Worm (Caenorhabditis elegans) whole organism, L2 larva: ENCODE data around the gene arle-14.

Source experiments
- C34F6.9 ChIP-seq: fragments of 150-350 bp; optimal IDR thresholded peaks from 2 replicates; lab custom pipeline; 2014; ENCODE audit warnings: missing biosample characterization, missing genetic modification characterization
- F13H6.1 ChIP-seq: sonication (generic microtip); optimal IDR thresholded peaks from 2 replicates; lab custom pipeline; 2016; ENCODE audit warnings: missing genetic modification characterization, missing compliant biosample characterization
- R02D3.7 ChIP-seq: fragments of 150-350 bp; optimal IDR thresholded peaks from 2 replicates; lab custom pipeline; 2014; ENCODE audit warnings: missing biosample characterization, missing genetic modification characterization
- Y55F3AM.14 ChIP-seq: fragments of 200-800 bp; sonication (Bioruptor generic); optimal IDR thresholded peaks from 2 replicates; lab custom pipeline; 2018; ENCODE audit warnings: mild to moderate bottlenecking, missing genetic modification characterization, missing compliant biosample characterization
- ZK546.5 ChIP-seq: sonication (generic microtip); optimal IDR thresholded peaks from 2 replicates; lab custom pipeline; 2017; ENCODE audit warnings: missing biosample characterization, missing genetic modification characterization
- alr-1 ChIP-seq: fragments of 150-350 bp; optimal IDR thresholded peaks from 2 replicates; lab custom pipeline; 2014; ENCODE audit warnings: missing biosample characterization, missing genetic modification characterization
- aly-2 ChIP-seq: fragments of 150-350 bp; optimal IDR thresholded peaks from 2 replicates; lab custom pipeline; 2014; ENCODE audit warnings: missing biosample characterization, missing genetic modification characterization
- ama-1 ChIP-seq: fragments of 150-350 bp; optimal IDR thresholded peaks from 2 replicates; lab custom pipeline; 2018; ENCODE audit warnings: inconsistent platforms
- blmp-1 ChIP-seq: sonication (generic microtip); optimal IDR thresholded peaks from 2 replicates; lab custom pipeline; 2017; ENCODE audit warnings: missing genetic modification characterization, mild to moderate bottlenecking, missing compliant biosample characterization, antibody characterized with exemption, moderate library complexity; ENCODE audit not compliant: insufficient read depth
- ceh-16 ChIP-seq: fragments of 150-350 bp; optimal IDR thresholded peaks from 2 replicates; lab custom pipeline; 2014; ENCODE audit warnings: missing biosample characterization, missing genetic modification characterization
- ceh-82 ChIP-seq: fragments of 150-350 bp; optimal IDR thresholded peaks from 2 replicates; lab custom pipeline; 2014; ENCODE audit warnings: missing biosample characterization, missing genetic modification characterization
- crh-2 ChIP-seq: sonication (generic microtip); optimal IDR thresholded peaks from 2 replicates; lab custom pipeline; 2017; ENCODE audit warnings: missing biosample characterization, missing genetic modification characterization
- dmd-4 ChIP-seq: sonication (generic microtip); optimal IDR thresholded peaks from 2 replicates; lab custom pipeline; 2017; ENCODE audit warnings: missing biosample characterization, missing genetic modification characterization
- egl-27 ChIP-seq: sonication (generic microtip); optimal IDR thresholded peaks from 3 replicates; lab custom pipeline; 2017; ENCODE audit warnings: missing biosample characterization, missing genetic modification reagents, missing genetic modification characterization
- fos-1 ChIP-seq: fragments of 150-350 bp; optimal IDR thresholded peaks from 2 replicates; lab custom pipeline; 2014; ENCODE audit warnings: missing biosample characterization, missing genetic modification characterization
- gmeb-1 ChIP-seq: fragments of 150-350 bp; optimal IDR thresholded peaks from 2 replicates; lab custom pipeline; 2014; ENCODE audit warnings: missing biosample characterization, missing genetic modification characterization
- lin-11 ChIP-seq: fragments of 150-350 bp; sonication (generic microtip); optimal IDR thresholded peaks from 2 replicates; lab custom pipeline; 2014; ENCODE audit warnings: missing biosample characterization, missing genetic modification characterization, inconsistent platforms, mixed read lengths
- lin-39 ChIP-seq: fragments of 150-350 bp; optimal IDR thresholded peaks from 2 replicates; lab custom pipeline; 2014; ENCODE audit warnings: missing biosample characterization, missing genetic modification reagents, missing genetic modification characterization
- lsy-2 ChIP-seq, 2 experiments: fragments of 150-350 bp in 1 of 2; sonication (generic microtip) in 1 of 2; optimal IDR thresholded peaks; 2 replicates each; lab custom pipeline; 2014 to 2017; ENCODE audit warnings: missing biosample characterization in 2 of 2, missing genetic modification characterization in 2 of 2
- mab-5 ChIP-seq: fragments of 150-350 bp; optimal IDR thresholded peaks from 2 replicates; lab custom pipeline; 2014; ENCODE audit warnings: missing biosample characterization, missing genetic modification characterization
- mdl-1 ChIP-seq, 2 experiments: fragments of 150-350 bp in 1 of 2; sonication (generic microtip) in 1 of 2; optimal IDR thresholded peaks; 2 replicates each; lab custom pipeline; 2017; ENCODE audit warnings: missing biosample characterization in 2 of 2, missing genetic modification characterization in 2 of 2
- nhr-10 ChIP-seq: sonication (generic microtip); optimal IDR thresholded peaks from 2 replicates; lab custom pipeline; 2017; ENCODE audit warnings: missing biosample characterization, missing genetic modification characterization
- nhr-11 ChIP-seq: fragments of 150-350 bp; optimal IDR thresholded peaks from 2 replicates; lab custom pipeline; 2014; ENCODE audit warnings: missing biosample characterization, missing genetic modification characterization
- nhr-129 ChIP-seq: fragments of 150-350 bp; optimal IDR thresholded peaks from 2 replicates; lab custom pipeline; 2014; ENCODE audit warnings: missing biosample characterization, missing genetic modification characterization
- nhr-21 ChIP-seq: fragments of 150-350 bp; optimal IDR thresholded peaks from 2 replicates; lab custom pipeline; 2014; ENCODE audit warnings: missing biosample characterization, missing genetic modification characterization
- nhr-23 ChIP-seq: fragments of 150-350 bp; optimal IDR thresholded peaks from 2 replicates; lab custom pipeline; 2014; ENCODE audit warnings: missing biosample characterization, missing genetic modification reagents, missing genetic modification characterization
- nhr-237 ChIP-seq: fragments of 150-350 bp; optimal IDR thresholded peaks from 2 replicates; lab custom pipeline; 2014; ENCODE audit warnings: missing biosample characterization, missing genetic modification characterization
- nhr-25 ChIP-seq: fragments of 150-350 bp; sonication (generic microtip); optimal IDR thresholded peaks from 3 replicates; lab custom pipeline; 2014; ENCODE audit warnings: missing biosample characterization, missing genetic modification characterization
- nhr-77 ChIP-seq: fragments of 150-350 bp; optimal IDR thresholded peaks from 2 replicates; lab custom pipeline; 2014; ENCODE audit warnings: missing biosample characterization, missing genetic modification characterization
- peb-1 ChIP-seq: fragments of 150-350 bp; optimal IDR thresholded peaks from 2 replicates; lab custom pipeline; 2014; ENCODE audit warnings: missing biosample characterization, missing genetic modification characterization
- skn-1 ChIP-seq: sonication (generic microtip); optimal IDR thresholded peaks from 2 replicates; lab custom pipeline; 2017; ENCODE audit warnings: missing biosample characterization, missing genetic modification characterization
- sma-3 ChIP-seq: sonication (generic microtip); optimal IDR thresholded peaks from 2 replicates; lab custom pipeline; 2016; ENCODE audit warnings: missing genetic modification reagents, missing genetic modification characterization, missing compliant biosample characterization
- sma-9 ChIP-seq, 2 experiments: fragments of 150-350 bp in 1 of 2; sonication (generic microtip) in 1 of 2; optimal IDR thresholded peaks; 2 replicates each; lab custom pipeline; 2014 to 2016; ENCODE audit warnings: missing genetic modification characterization in 2 of 2, mild to moderate bottlenecking in 1 of 2, missing biosample characterization in 1 of 2, missing compliant biosample characterization in 1 of 2, missing genetic modification reagents in 1 of 2, moderate library complexity in 1 of 2
- unc-62 ChIP-seq: fragments of 150-350 bp; optimal IDR thresholded peaks from 2 replicates; lab custom pipeline; 2014; ENCODE audit warnings: missing biosample characterization, missing genetic modification reagents, missing genetic modification characterization
- ztf-1 ChIP-seq: fragments of 200-800 bp; sonication (Bioruptor generic); conservative IDR thresholded peaks from 2 replicates; pipeline ENCODE4 v1.3.6; 2022; ENCODE audit warnings: missing genetic modification characterization, missing compliant biosample characterization
- ztf-11 ChIP-seq: sonication (generic microtip); optimal IDR thresholded peaks from 2 replicates; lab custom pipeline; 2017; ENCODE audit warnings: missing biosample characterization, missing genetic modification characterization
- ztf-4 ChIP-seq: fragments of 150-350 bp; optimal IDR thresholded peaks from 2 replicates; lab custom pipeline; 2014; ENCODE audit warnings: missing biosample characterization, missing genetic modification characterization

arle-14 gene

DNA sequence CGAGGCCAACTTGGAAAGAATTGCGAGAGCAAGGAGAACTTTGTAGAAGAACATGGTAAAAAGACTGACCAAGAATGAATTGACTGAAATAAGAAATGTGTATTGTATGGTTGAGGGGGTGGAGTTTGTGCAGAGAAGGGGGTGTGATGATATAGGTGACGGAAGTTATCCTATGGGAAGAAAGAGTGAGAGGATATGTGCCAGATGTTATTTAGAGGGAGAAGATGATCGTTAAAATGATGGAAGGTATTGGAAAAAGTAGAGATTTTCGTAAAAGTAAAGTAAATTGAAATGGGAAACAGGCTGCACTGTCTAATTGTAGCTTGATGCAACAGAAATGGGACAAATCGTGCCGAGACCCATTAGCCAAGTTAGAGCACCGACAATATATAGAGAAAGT lies 35.8 kb upstream of the arle-14 start, which contains the start of gene sdz-21:
Gene sdz-21, minus strand, starts transcription at position 101 of the 400 bp plus-strand sequence.
- TF ChIP-seq nhr-10 (tag; lab: Kevin White, UChicago) (no peak), sma-3 (GFP tag; lab: Kevin White, UChicago) (no peak), nhr-11 (no peak), ceh-82 (no peak), lin-11 (tag; lab: Kevin White, UChicago) (no peak), nhr-129 (tag; lab: Kevin White, UChicago) (no peak), skn-1 (no peak), unc-62 (GFP tag; lab: Kevin White, UChicago) (no peak), C34F6.9 (no peak), ama-1 (lab: Kevin White, UChicago) (no peak), lin-39 (tag; lab: Kevin White, UChicago) (no peak), ceh-16 (no peak), mdl-1 (tag; optimal IDR thresholded peaks at IDR 0.05; lab: Kevin White, UChicago) (no peak), alr-1 (no peak), nhr-23 (tag; lab: Kevin White, UChicago) (no peak), fos-1 (tag; lab: Kevin White, UChicago) (no peak), peb-1 (no peak)

DNA sequence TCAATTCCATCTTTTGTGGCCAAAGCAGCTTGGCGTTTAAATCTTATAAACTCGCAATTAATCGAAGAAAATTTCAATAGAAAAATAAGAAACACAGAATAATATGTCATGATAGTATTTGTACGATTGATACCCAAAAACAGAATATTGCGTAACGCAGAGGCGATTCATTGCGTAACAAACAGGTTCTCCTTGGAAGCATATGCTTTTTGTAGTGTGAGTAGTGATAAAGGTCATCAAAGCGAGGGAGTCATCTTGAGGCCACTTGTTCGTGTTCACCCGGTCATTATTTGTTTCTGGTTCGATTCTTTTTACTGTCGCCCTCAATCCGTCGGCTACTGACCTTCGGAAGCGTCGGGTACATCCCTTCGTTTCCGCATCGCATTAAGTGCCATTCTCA lies 31.7 kb upstream of the arle-14 start, which contains the start of gene F54E7.6:
Gene F54E7.6, minus strand, starts transcription at position 110 of the 400 bp plus-strand sequence.
- no peak for TF ChIP-seq F13H6.1 (tag; lab: Kevin White, UChicago)
- TF ChIP-seq dmd-4 (tag; lab: Kevin White, UChicago): no peak
- peak; percentile 57 for TF ChIP-seq nhr-25 (tag; lab: Kevin White, UChicago)
- TF ChIP-seq mab-5 (tag; lab: Kevin White, UChicago): no peak
- TF ChIP-seq gmeb-1 (tag; lab: Kevin White, UChicago): no peak

DNA sequence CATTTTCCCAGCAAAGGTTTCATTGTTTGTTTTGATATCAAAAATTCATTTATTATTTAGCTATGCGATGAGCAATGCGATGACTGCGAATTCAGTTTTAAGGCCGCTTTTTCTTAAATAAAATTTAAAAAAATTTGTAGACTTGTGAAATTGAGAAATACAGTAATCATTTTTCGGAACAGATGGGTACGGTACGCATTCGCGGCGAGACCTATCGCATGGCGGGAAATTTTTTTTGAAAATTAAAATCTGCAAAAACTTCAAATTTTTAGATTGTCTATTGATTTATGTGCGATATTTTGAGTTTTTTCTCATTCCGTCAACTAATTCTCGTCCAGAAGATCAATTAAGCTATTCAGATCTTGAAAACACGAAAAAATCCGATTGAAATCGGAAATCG lies 29.2 kb upstream of the arle-14 start:
- no peak for TF ChIP-seq R02D3.7 (tag; lab: Kevin White, UChicago)
- TF ChIP-seq egl-27 (tag; lab: Kevin White, UChicago): no peak
- TF ChIP-seq aly-2 (tag; lab: Kevin White, UChicago): no peak
- TF ChIP-seq Y55F3AM.14 (GFP tag; lab: Kevin White, UChicago): no peak
- no peak for TF ChIP-seq peb-1
- TF ChIP-seq blmp-1 (tag; lab: Kevin White, UChicago): no peak
- no peak for TF ChIP-seq nhr-77 (tag; lab: Kevin White, UChicago)
- no peak for TF ChIP-seq unc-62 (GFP tag; lab: Kevin White, UChicago)
- no peak for TF ChIP-seq crh-2
- TF ChIP-seq ztf-1: no peak
- TF ChIP-seq dmd-4 (tag; lab: Kevin White, UChicago): no peak
- no peak for TF ChIP-seq nhr-129 (tag; lab: Kevin White, UChicago)
- no peak for TF ChIP-seq ztf-11 (tag; lab: Kevin White, UChicago)
- no peak for TF ChIP-seq lin-11 (tag; lab: Kevin White, UChicago)
- no peak for TF ChIP-seq C34F6.9
- TF ChIP-seq nhr-23 (tag; lab: Kevin White, UChicago): no peak

DNA sequence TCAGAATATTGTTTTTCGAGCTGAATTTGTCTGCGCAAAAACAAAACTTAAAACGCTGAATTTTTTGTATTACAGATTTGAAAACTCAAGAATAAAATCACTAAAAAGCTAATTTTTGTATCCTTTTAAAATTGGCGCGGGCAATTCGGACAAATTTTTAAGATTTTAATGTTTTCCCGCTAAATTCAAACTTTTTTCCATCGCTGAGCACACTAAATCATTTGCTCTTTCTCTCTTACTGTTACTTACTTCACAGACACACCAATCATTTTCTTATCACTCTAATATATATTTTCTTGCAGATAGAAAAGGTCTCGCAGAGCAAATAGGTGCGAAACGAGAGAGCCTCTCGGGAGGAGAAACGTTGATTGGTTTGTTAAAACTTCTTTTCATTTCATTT lies 28.8 kb upstream of the arle-14 start, which contains the start of gene par-3:
Gene par-3, plus strand, starts transcription at position 301 of the 400 bp plus-strand sequence.
- no peak for TF ChIP-seq C34F6.9
- TF ChIP-seq mab-5 (tag; lab: Kevin White, UChicago): no peak
- TF ChIP-seq nhr-25 (tag; lab: Kevin White, UChicago): no peak
- TF ChIP-seq peb-1: no peak
- no peak for TF ChIP-seq sma-9 (GFP tag; optimal IDR thresholded peaks at IDR 0.05; lab: Kevin White, UChicago)
- TF ChIP-seq sma-9 (tag; optimal IDR thresholded peaks at IDR 0.05; lab: Kevin White, UChicago): no peak
- no peak for TF ChIP-seq nhr-237 (tag; lab: Kevin White, UChicago)
- no peak for TF ChIP-seq skn-1
- TF ChIP-seq blmp-1 (tag; lab: Kevin White, UChicago): no peak
- no peak for TF ChIP-seq nhr-10 (tag; lab: Kevin White, UChicago)
- TF ChIP-seq lsy-2 (tag; optimal IDR thresholded peaks at IDR 0.05; lab: Kevin White, UChicago): no peak
- no peak for TF ChIP-seq nhr-23 (tag; lab: Kevin White, UChicago)
- TF ChIP-seq ZK546.5: no peak
- TF ChIP-seq lin-39 (tag; lab: Kevin White, UChicago): no peak
- TF ChIP-seq ztf-4 (tag; lab: Kevin White, UChicago): no peak
- no peak for TF ChIP-seq aly-2 (tag; lab: Kevin White, UChicago)
- TF ChIP-seq nhr-21: no peak
- TF ChIP-seq crh-2: no peak
